Worm (Caenorhabditis elegans): ENCODE results near the gene str-83.

The str-83 gene

ce11 chrV:3976964-3977363 is at the start of gene str-83:
str-83 (plus strand) TSS chrV:3977264.
- no peak for TF ChIP-seq aly-2 (tag; optimal IDR thresholded peaks at IDR 0.05)
- no peak for TF ChIP-seq hlh-17 (GFP tag; optimal IDR thresholded peaks at IDR 0.05; ENCODE audit: borderline replicate concordance)
- no peak for TF ChIP-seq C16A3.4 (tag; optimal IDR thresholded peaks at IDR 0.05)
- TF ChIP-seq unc-86 (tag; optimal IDR thresholded peaks at IDR 0.05): no peak
- TF ChIP-seq swsn-7 (tag; optimal IDR thresholded peaks at IDR 0.05): no peak
- TF ChIP-seq mef-2 (tag; optimal IDR thresholded peaks at IDR 0.05): no peak
- no peak for TF ChIP-seq pag-3 (tag; optimal IDR thresholded peaks at IDR 0.05; ENCODE audit: borderline replicate concordance, insufficient read depth)
- TF ChIP-seq ceh-90 (tag; optimal IDR thresholded peaks at IDR 0.05): no peak
- TF ChIP-seq nhr-85 (tag): no peak
- no peak for TF ChIP-seq irx-1 (tag; optimal IDR thresholded peaks at IDR 0.05)

ce11 chrV:3927522-3927921 is 49.5 kb upstream of the str-83 start:
- TF ChIP-seq lsy-2 (tag; optimal IDR thresholded peaks at IDR 0.05) (no peak), swsn-7 (tag; optimal IDR thresholded peaks at IDR 0.05) (no peak), nhr-11 (tag; optimal IDR thresholded peaks at IDR 0.05) (no peak), ces-1 (GFP tag; optimal IDR thresholded peaks at IDR 0.05) (no peak), skn-1 (tag; optimal IDR thresholded peaks at IDR 0.05) (no peak), blmp-1 (tag; optimal IDR thresholded peaks at IDR 0.05) (no peak), vab-15 (tag; optimal IDR thresholded peaks at IDR 0.05) (no peak), rnt-1 (tag; optimal IDR thresholded peaks at IDR 0.05) (no peak), mep-1 (tag; optimal IDR thresholded peaks at IDR 0.05) (no peak), nhr-76 (tag; optimal IDR thresholded peaks at IDR 0.05) (no peak), ceh-82 (tag; optimal IDR thresholded peaks at IDR 0.05) (no peak), pag-3 (tag; optimal IDR thresholded peaks at IDR 0.05; ENCODE audit: borderline replicate concordance, insufficient read depth) (no peak), lin-13 (GFP tag; optimal IDR thresholded peaks at IDR 0.05) (no peak), Y116A8C.19 (tag; optimal IDR thresholded peaks at IDR 0.05; ENCODE audit: borderline replicate concordance) (no peak), isw-1 (GFP tag; IDR thresholded peaks at IDR 0.05) (no peak), unc-130 (tag; optimal IDR thresholded peaks at IDR 0.05) (no peak)

- no peak for TF ChIP-seq nhr-47 (tag; optimal IDR thresholded peaks at IDR 0.05)
- no peak for TF ChIP-seq tbx-2 (tag; optimal IDR thresholded peaks at IDR 0.05)
- no peak for TF ChIP-seq C34B4.2 (tag; optimal IDR thresholded peaks at IDR 0.05)
- no peak for TF ChIP-seq nhr-71 (tag; optimal IDR thresholded peaks at IDR 0.05)
- TF ChIP-seq xbp-1 (tag; optimal IDR thresholded peaks at IDR 0.05): no peak
- no peak for TF ChIP-seq lir-3 (tag; optimal IDR thresholded peaks at IDR 0.05; ENCODE audit: poor library complexity)
- no peak for TF ChIP-seq nhr-11 (tag; optimal IDR thresholded peaks at IDR 0.05)
- TF ChIP-seq dsc-1 (tag; optimal IDR thresholded peaks at IDR 0.05): no peak
- no peak for TF ChIP-seq nhr-84 (tag; optimal IDR thresholded peaks at IDR 0.05)
- TF ChIP-seq nhr-90 (tag; optimal IDR thresholded peaks at IDR 0.05; ENCODE audit: poor library complexity): no peak
- no peak for TF ChIP-seq rnt-1 (tag; optimal IDR thresholded peaks at IDR 0.05)
- TF ChIP-seq nhr-77 (tag; optimal IDR thresholded peaks at IDR 0.05): no peak
- TF ChIP-seq lin-13 (GFP tag; optimal IDR thresholded peaks at IDR 0.05): no peak
- TF ChIP-seq tlp-1 (tag; optimal IDR thresholded peaks at IDR 0.05): no peak
- TF ChIP-seq ceh-88 (GFP tag; IDR thresholded peaks at IDR 0.05): no peak
- no peak for TF ChIP-seq lin-15B (tag; optimal IDR thresholded peaks at IDR 0.05)
These were observed 48.0 kb upstream of the str-83 start, which contains the start of gene srx-64 for ce11 chrV:3929099-3929498. srx-64 (plus strand) TSS chrV:3929399.

ce11 chrV:3931326-3931725 is 45.7 kb upstream of the str-83 start, which contains the start of gene srx-63:
srx-63 (plus strand) TSS chrV:3931626.
- no peak for TF ChIP-seq efl-1 (optimal IDR thresholded peaks at IDR 0.05)
- TF ChIP-seq efl-1 (GFP tag; optimal IDR thresholded peaks at IDR 0.05 in 1 of 2): no peak
- no peak for TF ChIP-seq lin-39 (tag; optimal IDR thresholded peaks at IDR 0.05)
- TF ChIP-seq vab-15 (tag; optimal IDR thresholded peaks at IDR 0.05): no peak
- TF ChIP-seq elt-2 (tag; optimal IDR thresholded peaks at IDR 0.05): no peak
- TF ChIP-seq ceh-63 (GFP tag; optimal IDR thresholded peaks at IDR 0.05): no peak
- TF ChIP-seq fkh-8 (tag; optimal IDR thresholded peaks at IDR 0.05): no peak
- TF ChIP-seq nhr-47 (tag; optimal IDR thresholded peaks at IDR 0.05): no peak
- TF ChIP-seq lsy-2 (tag; optimal IDR thresholded peaks at IDR 0.05): no peak
- TF ChIP-seq C04F5.9 (tag; optimal IDR thresholded peaks at IDR 0.05): no peak
- TF ChIP-seq blmp-1 (tag; optimal IDR thresholded peaks at IDR 0.05): no peak
- no peak for TF ChIP-seq ets-5 (GFP tag; IDR thresholded peaks at IDR 0.05)

All from whole organism, L1 larva.